Worm (Caenorhabditis elegans) whole organism, mixed stage, embryonic: ENCODE results near the gene F54D10.9.

Experiments used
- bed-3 ChIP-seq: fragments of 200-800 bp; sonication (Bioruptor generic); optimal IDR thresholded peaks from 3 replicates; lab custom pipeline; 2018; ENCODE audit warnings: mild to moderate bottlenecking, missing genetic modification characterization, moderate library complexity, missing compliant biosample characterization
- mab-5 ChIP-seq: fragments of 150-350 bp; optimal IDR thresholded peaks from 2 replicates; lab custom pipeline; 2014; ENCODE audit warnings: missing biosample characterization, missing genetic modification characterization
- pha-4 ChIP-seq: fragments of 150-350 bp; optimal IDR thresholded peaks from 2 replicates; lab custom pipeline; 2018; ENCODE audit warnings: missing biosample characterization, missing genetic modification reagents, missing genetic modification characterization
- snpc-4 ChIP-seq: fragments of 150-350 bp; optimal IDR thresholded peaks from 2 replicates; lab custom pipeline; 2014; ENCODE audit warnings: missing biosample characterization, missing genetic modification characterization
- unc-62 ChIP-seq: fragments of 150-350 bp; optimal IDR thresholded peaks from 2 replicates; lab custom pipeline; 2014; ENCODE audit warnings: missing biosample characterization, missing genetic modification reagents, missing genetic modification characterization
- ztf-11 ChIP-seq: fragments of 150-350 bp; optimal IDR thresholded peaks from 2 replicates; lab custom pipeline; 2014; ENCODE audit warnings: missing biosample characterization, missing genetic modification characterization

ce11 chrII:3793336-3793735 lies 38.9 kb downstream of the F54D10.9 start, which contains the start of gene fbxb-99:
- no peak for TF ChIP-seq bed-3 (GFP tag; lab: Kevin White, UChicago)
- no peak for TF ChIP-seq pha-4
- TF ChIP-seq unc-62 (GFP tag; lab: Kevin White, UChicago): no peak
- no peak for TF ChIP-seq mab-5 (tag; lab: Kevin White, UChicago)
- no peak for TF ChIP-seq snpc-4 (tag; lab: Kevin White, UChicago)
- no peak for TF ChIP-seq ztf-11 (tag; lab: Kevin White, UChicago)
